Worm (Caenorhabditis elegans) whole organism, L2 larva: ENCODE data around the gene C16D9.9.

Experiments
- ceh-16 ChIP-seq: fragments of 150-350 bp; optimal IDR thresholded peaks from 2 replicates; lab custom pipeline; 2014; ENCODE audit warnings: missing biosample characterization, missing genetic modification characterization
- egl-27 ChIP-seq: sonication (generic microtip); optimal IDR thresholded peaks from 3 replicates; lab custom pipeline; 2017; ENCODE audit warnings: missing biosample characterization, missing genetic modification reagents, missing genetic modification characterization
- elt-1 ChIP-seq: fragments of 150-350 bp; optimal IDR thresholded peaks from 2 replicates; lab custom pipeline; 2014; ENCODE audit warnings: missing biosample characterization, missing genetic modification characterization
- fos-1 ChIP-seq: fragments of 150-350 bp; optimal IDR thresholded peaks from 2 replicates; lab custom pipeline; 2014; ENCODE audit warnings: missing biosample characterization, missing genetic modification characterization
- nhr-237 ChIP-seq: fragments of 150-350 bp; optimal IDR thresholded peaks from 2 replicates; lab custom pipeline; 2014; ENCODE audit warnings: missing biosample characterization, missing genetic modification characterization
- skn-1 ChIP-seq: sonication (generic microtip); optimal IDR thresholded peaks from 2 replicates; lab custom pipeline; 2017; ENCODE audit warnings: missing biosample characterization, missing genetic modification characterization
- sma-9 ChIP-seq, 2 experiments: fragments of 150-350 bp in 1 of 2; sonication (generic microtip) in 1 of 2; optimal IDR thresholded peaks; 2 replicates each; lab custom pipeline; 2014 to 2016; ENCODE audit warnings: missing genetic modification characterization in 2 of 2, mild to moderate bottlenecking in 1 of 2, missing biosample characterization in 1 of 2, missing compliant biosample characterization in 1 of 2, missing genetic modification reagents in 1 of 2, moderate library complexity in 1 of 2
- zag-1 ChIP-seq: fragments of 150-350 bp; optimal IDR thresholded peaks from 2 replicates; lab custom pipeline; 2014; ENCODE audit warnings: missing biosample characterization, missing genetic modification characterization

DNA sequence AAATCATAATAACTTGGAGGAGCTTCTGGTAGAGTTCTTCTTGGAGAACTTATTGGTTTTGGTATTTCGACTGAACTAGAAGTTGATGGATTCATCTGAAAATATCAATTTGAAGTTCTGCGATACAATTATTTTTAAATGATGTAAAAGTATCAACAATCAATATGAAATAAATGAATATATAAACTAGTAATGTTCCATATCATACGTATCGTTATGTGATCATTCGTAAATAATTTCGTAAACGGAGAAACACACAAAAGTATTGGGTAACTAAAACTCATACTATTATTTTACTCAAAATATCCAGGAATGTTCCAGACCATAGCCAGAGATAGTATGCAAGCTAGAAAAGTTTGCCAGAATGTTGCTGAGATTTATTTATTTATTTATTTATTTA, 42.3 kb downstream of the C16D9.9 start, which contains the start of gene W02D7.8:
- TF ChIP-seq nhr-237 (tag; lab: Kevin White, UChicago) (no peak), sma-9 (GFP tag; optimal IDR thresholded peaks at IDR 0.05; lab: Kevin White, UChicago) (no peak), sma-9 (tag; optimal IDR thresholded peaks at IDR 0.05; lab: Kevin White, UChicago) (no peak), zag-1 (no peak), egl-27 (tag; lab: Kevin White, UChicago) (no peak), fos-1 (tag; lab: Kevin White, UChicago) (no peak), ceh-16 (tag; lab: Kevin White, UChicago) (no peak), elt-1 (no peak), skn-1 (tag; lab: Kevin White, UChicago) (no peak)
